Fruit fly (Drosophila melanogaster) whole organism, embryonic: ENCODE data around the gene serp.

Experiments used
- Adf1 ChIP-seq: fragments of 200-800 bp; sonication (Bioruptor generic); IDR thresholded peaks from 2 replicates; pipeline ENCODE4 v1.3.6; 2022; ENCODE audit warnings: missing biosample characterization, missing genetic modification characterization
- Bteb2 ChIP-seq: fragments of 200-800 bp; sonication (Bioruptor generic); optimal IDR thresholded peaks from 2 replicates; lab custom pipeline; 2016; ENCODE audit warnings: missing biosample characterization, missing genetic modification characterization
- CG10274 ChIP-seq: fragments of 200-800 bp; sonication (Bioruptor generic); optimal IDR thresholded peaks from 3 replicates; lab custom pipeline; 2017; ENCODE audit warnings: missing biosample characterization, mild to moderate bottlenecking, missing genetic modification characterization
- CG11085 ChIP-seq: fragments of 200-800 bp; sonication (Bioruptor generic); IDR thresholded peaks from 2 replicates; pipeline ENCODE4 v1.3.6; 2022; ENCODE audit warnings: missing biosample characterization, missing genetic modification characterization
- CG11695 ChIP-seq: fragments of 200-800 bp; sonication (Bioruptor generic); IDR thresholded peaks from 3 replicates; pipeline ENCODE4 v1.3.6; 2022; ENCODE audit warnings: missing biosample characterization, missing genetic modification characterization
- CG12391 ChIP-seq: fragments of 200-800 bp; sonication (Bioruptor generic); optimal IDR thresholded peaks from 3 replicates; lab custom pipeline; 2018; ENCODE audit warnings: missing biosample characterization, mild to moderate bottlenecking, missing genetic modification characterization, moderate library complexity
- CG14860 ChIP-seq: fragments of 200-800 bp; sonication (Bioruptor generic); IDR thresholded peaks from 3 replicates; pipeline ENCODE4 v1.3.6; 2022; ENCODE audit warnings: missing biosample characterization, missing genetic modification characterization; ENCODE audit not compliant: partially characterized antibody
- CG16813 ChIP-seq: fragments of 200-800 bp; sonication (Bioruptor generic); IDR thresholded peaks from 3 replicates; pipeline ENCODE4 v1.3.6; 2022; ENCODE audit warnings: missing biosample characterization, missing genetic modification characterization; ENCODE audit not compliant: partially characterized antibody
- CG16863 ChIP-seq: fragments of 200-800 bp; sonication (Bioruptor generic); optimal IDR thresholded peaks from 3 replicates; lab custom pipeline; 2016; ENCODE audit warnings: missing biosample characterization, missing genetic modification characterization
- CG17568 ChIP-seq: fragments of 200-800 bp; sonication (Bioruptor generic); optimal IDR thresholded peaks from 2 replicates; lab custom pipeline; 2018; ENCODE audit warnings: missing biosample characterization, mild to moderate bottlenecking, missing genetic modification characterization, moderate library complexity
- CG31365 ChIP-seq: fragments of 200-800 bp; sonication (Bioruptor generic); optimal IDR thresholded peaks from 2 replicates; lab custom pipeline; 2018; ENCODE audit warnings: missing biosample characterization, mild to moderate bottlenecking, missing genetic modification characterization
- CG31441 ChIP-seq: fragments of 200-800 bp; sonication (Bioruptor generic); IDR thresholded peaks from 2 replicates; pipeline ENCODE4 v1.3.6; 2022; ENCODE audit warnings: missing biosample characterization, missing genetic modification characterization
- CG4360 ChIP-seq: fragments of 200-800 bp; sonication (Bioruptor generic); IDR thresholded peaks from 2 replicates; pipeline ENCODE4 v1.3.6; 2022; ENCODE audit warnings: missing biosample characterization, missing genetic modification characterization
- CG6272 ChIP-seq: fragments of 200-800 bp; sonication (Bioruptor generic); IDR thresholded peaks from 2 replicates; pipeline ENCODE4 v1.3.6; 2022; ENCODE audit warnings: missing biosample characterization, missing genetic modification characterization
- CG7372 ChIP-seq: fragments of 200-800 bp; sonication (Bioruptor generic); IDR thresholded peaks from 2 replicates; pipeline ENCODE4 v1.3.6; 2022; ENCODE audit warnings: missing biosample characterization, missing genetic modification characterization
- CG7786 ChIP-seq: fragments of 200-800 bp; sonication (Bioruptor generic); optimal IDR thresholded peaks from 2 replicates; lab custom pipeline; 2016; ENCODE audit warnings: missing biosample characterization, missing genetic modification characterization
- CG7839 ChIP-seq: fragments of 200-800 bp; sonication (Bioruptor generic); optimal IDR thresholded peaks from 3 replicates; lab custom pipeline; 2018; ENCODE audit warnings: missing biosample characterization, mild to moderate bottlenecking, missing genetic modification characterization, moderate library complexity
- CG8388 ChIP-seq: fragments of 200-800 bp; sonication (Bioruptor generic); optimal IDR thresholded peaks from 2 replicates; lab custom pipeline; 2019; ENCODE audit warnings: missing biosample characterization, mild to moderate bottlenecking, missing genetic modification characterization, moderate library complexity
- D ChIP-seq, 2 experiments: fragments of 200-800 bp in 1 of 2; fragments of >200 bp in 1 of 2; sonication (Bioruptor generic) in 1 of 2; optimal IDR thresholded peaks; 2 replicates in 1 of 2; 3 replicates in 1 of 2; lab custom pipeline; 2017; ENCODE audit warnings: mild to moderate bottlenecking in 1 of 2, missing biosample characterization in 1 of 2, missing genetic modification characterization in 1 of 2, missing genetic modification reagents in 1 of 2
- Doc2 ChIP-seq: fragments of 200-800 bp; sonication (Bioruptor generic); IDR thresholded peaks from 2 replicates; pipeline ENCODE4 v1.3.6; 2022; ENCODE audit warnings: missing biosample characterization, missing genetic modification characterization
- Dref ChIP-seq: fragments of 200-800 bp; sonication (Bioruptor generic); IDR thresholded peaks from 2 replicates; pipeline ENCODE4 v1.3.6; 2022; ENCODE audit warnings: missing biosample characterization, missing genetic modification characterization
- Drgx ChIP-seq: fragments of 200-800 bp; sonication (Bioruptor generic); IDR thresholded peaks from 2 replicates; pipeline ENCODE4 v1.3.6; 2022; ENCODE audit warnings: missing biosample characterization, missing genetic modification characterization
- E2f2 ChIP-seq: fragments of 200-800 bp; sonication (Bioruptor generic); IDR thresholded peaks from 2 replicates; pipeline ENCODE4 v1.3.6; 2022; ENCODE audit warnings: missing biosample characterization, missing genetic modification characterization
- Gsc ChIP-seq: fragments of 200-800 bp; sonication (Bioruptor generic); IDR thresholded peaks from 2 replicates; pipeline ENCODE4 v1.3.6; 2022; ENCODE audit warnings: missing biosample characterization, missing genetic modification characterization
- Hand ChIP-seq: fragments of 200-800 bp; sonication (Bioruptor generic); optimal IDR thresholded peaks from 2 replicates; lab custom pipeline; 2017; ENCODE audit warnings: mild to moderate bottlenecking, missing biosample characterization, missing genetic modification reagents, missing genetic modification characterization
- Hmx ChIP-seq: fragments of 200-800 bp; sonication (Bioruptor generic); optimal IDR thresholded peaks from 2 replicates; lab custom pipeline; 2016; ENCODE audit warnings: missing biosample characterization, missing genetic modification characterization
- Mad ChIP-seq: fragments of 200-800 bp; sonication (Bioruptor generic); optimal IDR thresholded peaks from 2 replicates; lab custom pipeline; 2016; ENCODE audit warnings: missing biosample characterization, missing genetic modification characterization
- Max ChIP-seq: fragments of 200-800 bp; sonication (Bioruptor generic); optimal IDR thresholded peaks from 2 replicates; lab custom pipeline; 2016; ENCODE audit warnings: missing biosample characterization, mild to moderate bottlenecking, missing genetic modification characterization
- PHDP ChIP-seq: fragments of 200-800 bp; sonication (Bioruptor generic); optimal IDR thresholded peaks from 3 replicates; lab custom pipeline; 2018; ENCODE audit warnings: missing biosample characterization, mild to moderate bottlenecking, missing genetic modification characterization, moderate library complexity
- Ptx1 ChIP-seq: fragments of 200-800 bp; sonication (Bioruptor generic); IDR thresholded peaks from 2 replicates; pipeline ENCODE4 v1.3.6; 2022; ENCODE audit warnings: missing biosample characterization, missing genetic modification characterization
- Sox102F ChIP-seq: fragments of 200-800 bp; sonication (Bioruptor generic); optimal IDR thresholded peaks from 2 replicates; lab custom pipeline; 2018; ENCODE audit warnings: missing biosample characterization, mild to moderate bottlenecking, missing genetic modification characterization, moderate library complexity
- YL-1 ChIP-seq: fragments of 200-800 bp; sonication (Bioruptor generic); optimal IDR thresholded peaks from 3 replicates; lab custom pipeline; 2017; ENCODE audit warnings: missing biosample characterization, mild to moderate bottlenecking, missing genetic modification characterization
- al ChIP-seq: fragments of 200-800 bp; sonication (Bioruptor generic); IDR thresholded peaks from 2 replicates; pipeline ENCODE4 v1.3.6; 2022; ENCODE audit warnings: missing biosample characterization, missing genetic modification characterization
- amos ChIP-seq: fragments of 200-800 bp; sonication (Bioruptor generic); IDR thresholded peaks from 2 replicates; pipeline ENCODE4 v1.3.6; 2022; ENCODE audit warnings: missing biosample characterization, missing genetic modification characterization; ENCODE audit not compliant: partially characterized antibody
- ash1 ChIP-seq: fragments of 200-800 bp; sonication (Bioruptor generic); optimal IDR thresholded peaks from 2 replicates; lab custom pipeline; 2018; ENCODE audit warnings: missing biosample characterization, mild to moderate bottlenecking, missing genetic modification characterization
- ato ChIP-seq: fragments of 200-800 bp; sonication (Bioruptor generic); IDR thresholded peaks from 2 replicates; pipeline ENCODE4 v1.3.6; 2022; ENCODE audit warnings: missing biosample characterization, missing genetic modification characterization; ENCODE audit not compliant: partially characterized antibody
- cas ChIP-seq: fragments of 200-800 bp; sonication (Bioruptor generic); IDR thresholded peaks from 2 replicates; pipeline ENCODE4 v1.3.6; 2022; ENCODE audit warnings: missing biosample characterization, missing genetic modification characterization
- ci ChIP-seq: fragments of 200-800 bp; sonication (Bioruptor generic); IDR thresholded peaks from 3 replicates; pipeline ENCODE4 v1.3.6; 2022; ENCODE audit warnings: missing biosample characterization, missing genetic modification characterization
- dmrt99B ChIP-seq: fragments of 200-800 bp; sonication (Bioruptor generic); optimal IDR thresholded peaks from 2 replicates; lab custom pipeline; 2018; ENCODE audit warnings: missing biosample characterization, mild to moderate bottlenecking, missing genetic modification characterization, moderate library complexity
- esg ChIP-seq: fragments of 200-800 bp; sonication (Bioruptor generic); conservative IDR thresholded peaks from 2 replicates; pipeline ENCODE4 v1.3.6; 2022; ENCODE audit warnings: missing biosample characterization, missing genetic modification characterization
- gsb ChIP-seq: fragments of 200-800 bp; sonication (Bioruptor generic); IDR thresholded peaks from 2 replicates; pipeline ENCODE4 v1.3.6; 2022; ENCODE audit warnings: missing biosample characterization, missing genetic modification characterization
- hbn ChIP-seq: fragments of 200-800 bp; sonication (Bioruptor generic); IDR thresholded peaks from 2 replicates; pipeline ENCODE4 v1.3.6; 2022; ENCODE audit warnings: missing biosample characterization, missing genetic modification characterization; ENCODE audit not compliant: partially characterized antibody
- kah ChIP-seq: fragments of 200-800 bp; sonication (Bioruptor generic); optimal IDR thresholded peaks from 2 replicates; lab custom pipeline; 2018; ENCODE audit warnings: missing biosample characterization, mild to moderate bottlenecking, missing genetic modification characterization
- kay ChIP-seq: fragments of 200-800 bp; sonication (Bioruptor generic); optimal IDR thresholded peaks from 2 replicates; lab custom pipeline; 2016; ENCODE audit warnings: missing biosample characterization, missing genetic modification characterization
- luna ChIP-seq: fragments of 200-800 bp; sonication (Bioruptor generic); optimal IDR thresholded peaks from 2 replicates; lab custom pipeline; 2016; ENCODE audit warnings: missing biosample characterization, missing genetic modification characterization
- mam ChIP-seq: fragments of 200-800 bp; sonication (Bioruptor generic); optimal IDR thresholded peaks from 3 replicates; lab custom pipeline; 2016; ENCODE audit warnings: missing biosample characterization, missing genetic modification characterization
- nerfin-1 ChIP-seq: fragments of 200-800 bp; sonication (Bioruptor generic); optimal IDR thresholded peaks from 3 replicates; lab custom pipeline; 2019; ENCODE audit warnings: missing biosample characterization, mild to moderate bottlenecking, missing genetic modification characterization, moderate library complexity
- onecut ChIP-seq: fragments of 200-800 bp; sonication (Bioruptor generic); IDR thresholded peaks from 2 replicates; pipeline ENCODE4 v1.3.6; 2022; ENCODE audit warnings: missing biosample characterization, missing genetic modification characterization
- row ChIP-seq: fragments of 200-800 bp; sonication (Bioruptor generic); IDR thresholded peaks from 3 replicates; pipeline ENCODE4 v1.3.6; 2022; ENCODE audit warnings: missing biosample characterization, missing genetic modification characterization
- run ChIP-seq: fragments of 200-800 bp; sonication (Bioruptor generic); optimal IDR thresholded peaks from 3 replicates; lab custom pipeline; 2018; ENCODE audit warnings: missing biosample characterization, mild to moderate bottlenecking, missing genetic modification characterization
- sim ChIP-seq: fragments of 200-800 bp; sonication (Bioruptor generic); IDR thresholded peaks from 2 replicates; pipeline ENCODE4 v1.3.6; 2022; ENCODE audit warnings: missing biosample characterization, missing genetic modification characterization
- ssp ChIP-seq: fragments of 200-800 bp; sonication (Bioruptor generic); IDR thresholded peaks from 2 replicates; pipeline ENCODE4 v1.3.6; 2022; ENCODE audit warnings: missing biosample characterization, missing genetic modification characterization

serp gene

DNA sequence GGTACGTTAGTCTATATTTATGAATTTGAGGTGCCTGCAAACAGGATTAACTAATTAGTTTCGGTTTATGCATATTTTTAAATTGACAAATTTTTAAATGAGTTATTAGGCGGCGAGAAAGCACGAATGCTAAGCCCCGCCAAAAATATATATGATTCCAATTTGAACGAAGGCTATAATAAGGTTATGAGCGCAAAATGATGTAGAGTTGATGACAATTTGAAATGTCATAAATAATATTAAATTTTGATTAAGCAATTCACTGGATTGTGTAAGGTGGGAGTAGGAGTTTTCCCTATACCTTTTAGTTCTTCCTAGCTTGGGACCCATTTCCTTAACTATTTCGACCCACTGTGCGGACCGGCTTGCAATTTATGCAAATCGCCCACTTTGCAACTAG is 8.2 kb downstream of the serp start (continued):
- TF ChIP-seq CG16813 (GFP tag; lab: Robert Waterston, UW): no peak
- TF ChIP-seq gsb (GFP tag; lab: Robert Waterston, UW): no peak
- no peak for TF ChIP-seq CG4360 (GFP tag; lab: Robert Waterston, UW)
- no peak for TF ChIP-seq ash1 (GFP tag; lab: Kevin White, UChicago)
- TF ChIP-seq D (optimal IDR thresholded peaks at IDR 0.05; lab: Kevin White, UChicago): no peak
- TF ChIP-seq D (GFP tag; optimal IDR thresholded peaks at IDR 0.05; lab: Kevin White, UChicago): no peak
- TF ChIP-seq amos (GFP tag; lab: Robert Waterston, UW): no peak
- no peak for TF ChIP-seq CG7372 (GFP tag; lab: Robert Waterston, UW)
- TF ChIP-seq Bteb2 (GFP tag; lab: Kevin White, UChicago): no peak
- TF ChIP-seq nerfin-1 (tag; lab: Kevin White, UChicago): no peak
- TF ChIP-seq E2f2 (GFP tag; lab: Robert Waterston, UW): no peak
- TF ChIP-seq CG7839 (tag; lab: Kevin White, UChicago): no peak
- 0 out of 2 replicates have a peak, but pooled peaks have one; percentile 27 for TF ChIP-seq Ptx1 (GFP tag; lab: Robert Waterston, UW)
- peak; percentile 33 for TF ChIP-seq dmrt99B (tag; lab: Kevin White, UChicago)
- no peak for TF ChIP-seq luna (GFP tag; lab: Kevin White, UChicago)
- TF ChIP-seq Drgx (GFP tag; lab: Robert Waterston, UW): peak; percentile 68
- no peak for TF ChIP-seq kay (GFP tag; lab: Kevin White, UChicago)
- TF ChIP-seq CG8388 (GFP tag; lab: Kevin White, UChicago): no peak
- TF ChIP-seq CG11085 (GFP tag; lab: Robert Waterston, UW): no peak
- no peak for TF ChIP-seq mam (GFP tag; lab: Kevin White, UChicago)
- TF ChIP-seq ci (GFP tag; lab: Robert Waterston, UW): no peak
- peak; percentile 27; the same call in 1 of the 2 replicates for TF ChIP-seq esg (GFP tag; lab: Robert Waterston, UW)
- TF ChIP-seq CG31365 (tag; lab: Kevin White, UChicago): no peak
- TF ChIP-seq PHDP (tag; lab: Kevin White, UChicago): no peak
- no peak for TF ChIP-seq onecut
- no peak for TF ChIP-seq CG17568 (GFP tag; lab: Kevin White, UChicago)
- TF ChIP-seq al: peak; percentile 40; the same call in 1 of the 2 replicates
- TF ChIP-seq CG14860 (GFP tag; lab: Robert Waterston, UW): no peak
- no peak for TF ChIP-seq cas (GFP tag; lab: Robert Waterston, UW)
- TF ChIP-seq ssp: no peak
- no peak for TF ChIP-seq Adf1
- TF ChIP-seq Doc2 (GFP tag; lab: Robert Waterston, UW): no peak
- no peak for TF ChIP-seq kah
- TF ChIP-seq Gsc (GFP tag; lab: Robert Waterston, UW): no peak
- TF ChIP-seq Mad: no peak
- TF ChIP-seq CG10274 (GFP tag; lab: Kevin White, UChicago): no peak
- no peak for TF ChIP-seq sim (GFP tag; lab: Robert Waterston, UW)
- TF ChIP-seq ato: no peak
- no peak for TF ChIP-seq CG6272 (GFP tag; lab: Robert Waterston, UW)
- no peak for TF ChIP-seq run (tag; lab: Kevin White, UChicago)
- 0 out of 2 replicates have a peak, but pooled peaks have one; percentile 18 for TF ChIP-seq CG31441
- no peak for TF ChIP-seq CG16863 (GFP tag; lab: Kevin White, UChicago)
- no peak for TF ChIP-seq Dref
- TF ChIP-seq CG11695 (GFP tag; lab: Robert Waterston, UW): no peak
- TF ChIP-seq CG7786: no peak
- no peak for TF ChIP-seq YL-1 (GFP tag; lab: Kevin White, UChicago)
- no peak for TF ChIP-seq CG12391 (tag; lab: Kevin White, UChicago)
- no peak for TF ChIP-seq row (GFP tag; lab: Robert Waterston, UW)
- no peak for TF ChIP-seq Max
- no peak for TF ChIP-seq hbn (GFP tag; lab: Robert Waterston, UW)
- TF ChIP-seq Hmx (GFP tag; lab: Kevin White, UChicago): no peak
- peak; percentile 23 for TF ChIP-seq Sox102F
- TF ChIP-seq Hand (GFP tag; lab: Kevin White, UChicago): no peak
